Worm (Caenorhabditis elegans): Measurements from ENCODE around the gene R05G6.1.

DNA sequence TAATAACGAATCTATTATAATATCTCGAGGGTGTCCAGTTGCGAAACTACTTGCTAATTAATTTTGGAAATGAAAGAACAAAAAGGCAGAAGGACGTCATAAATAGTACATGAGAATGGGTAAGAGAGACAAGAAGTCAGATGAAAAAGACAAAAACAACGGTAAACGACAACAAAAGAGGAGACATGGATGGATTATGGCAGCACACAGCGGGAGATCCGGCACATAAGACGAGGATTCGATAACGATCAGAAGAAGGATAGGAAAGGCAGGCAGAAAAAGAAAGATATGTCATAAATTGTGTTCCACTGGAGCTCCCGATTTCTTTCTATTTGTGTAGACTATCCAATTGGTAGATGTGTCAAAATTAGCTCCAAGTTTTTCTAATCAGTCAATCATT lies 10.9 kb upstream of the R05G6.1 start:
- no peak for TF ChIP-seq fos-1 (tag; optimal IDR thresholded peaks at IDR 0.05)
- no peak for TF ChIP-seq pha-4 (tag; optimal IDR thresholded peaks at IDR 0.05)
- TF ChIP-seq mdl-1 (tag; optimal IDR thresholded peaks at IDR 0.05): no peak
- TF ChIP-seq nhr-11 (tag; optimal IDR thresholded peaks at IDR 0.05): no peak
- no peak for TF ChIP-seq jun-1 (tag; optimal IDR thresholded peaks at IDR 0.05)
- no peak for TF ChIP-seq snpc-4 (tag; optimal IDR thresholded peaks at IDR 0.05)
- TF ChIP-seq ztf-11 (tag; optimal IDR thresholded peaks at IDR 0.05): no peak
